Fruit fly (Drosophila melanogaster) whole organism, pupa: ENCODE data around the gene CG9609.

Experiments
- CG10348 ChIP-seq: fragments of 200-800 bp; sonication (Bioruptor generic); IDR thresholded peaks from 2 replicates; pipeline ENCODE4 v1.3.6; 2022; ENCODE audit warnings: missing biosample characterization, missing genetic modification characterization
- Ets98B ChIP-seq: fragments of 200-800 bp; sonication (Bioruptor generic); IDR thresholded peaks from 2 replicates; pipeline ENCODE4 v1.3.6; 2022; ENCODE audit warnings: missing biosample characterization, missing genetic modification characterization

DNA sequence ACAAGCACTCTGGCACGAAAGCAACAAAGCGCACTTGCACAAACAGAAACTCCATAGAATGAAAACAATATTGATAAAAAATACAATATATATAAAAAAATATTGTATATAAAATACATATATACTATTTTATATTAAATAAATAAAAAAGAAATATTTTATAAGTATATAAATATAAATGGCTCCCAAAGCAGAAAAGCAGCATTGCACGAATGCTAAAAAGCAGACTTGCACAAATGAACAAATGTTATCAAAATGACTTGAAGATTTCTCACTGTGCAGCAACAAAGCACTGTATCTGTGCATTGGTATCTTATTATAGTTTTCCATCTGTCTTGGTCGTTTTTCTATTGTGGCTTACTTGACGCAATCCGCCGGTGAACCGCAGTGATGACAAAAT, 18.0 kb downstream of the CG9609 start:
- no peak for TF ChIP-seq Ets98B (GFP tag; lab: Robert Waterston, UW)
- TF ChIP-seq CG10348 (GFP tag; lab: Robert Waterston, UW): no peak
